Worm (Caenorhabditis elegans) whole organism, L2 larva: Measurements from ENCODE around the gene T07F12.1.

Source experiments
- C34F6.9 ChIP-seq: fragments of 150-350 bp; optimal IDR thresholded peaks from 2 replicates; lab custom pipeline; 2014; ENCODE audit warnings: missing biosample characterization, missing genetic modification characterization
- Y55F3AM.14 ChIP-seq: fragments of 200-800 bp; sonication (Bioruptor generic); optimal IDR thresholded peaks from 2 replicates; lab custom pipeline; 2018; ENCODE audit warnings: mild to moderate bottlenecking, missing genetic modification characterization, missing compliant biosample characterization
- ceh-16 ChIP-seq: fragments of 150-350 bp; optimal IDR thresholded peaks from 2 replicates; lab custom pipeline; 2014; ENCODE audit warnings: missing biosample characterization, missing genetic modification characterization
- lin-39 ChIP-seq: fragments of 150-350 bp; optimal IDR thresholded peaks from 2 replicates; lab custom pipeline; 2014; ENCODE audit warnings: missing biosample characterization, missing genetic modification reagents, missing genetic modification characterization
- lsy-2 ChIP-seq, 2 experiments: fragments of 150-350 bp in 1 of 2; sonication (generic microtip) in 1 of 2; optimal IDR thresholded peaks; 2 replicates each; lab custom pipeline; 2014 to 2017; ENCODE audit warnings: missing biosample characterization in 2 of 2, missing genetic modification characterization in 2 of 2
- snpc-4 ChIP-seq: fragments of 150-350 bp; optimal IDR thresholded peaks from 2 replicates; lab custom pipeline; 2014; ENCODE audit warnings: missing biosample characterization, missing genetic modification characterization

- TF ChIP-seq C34F6.9 (no peak), ceh-16 (tag; lab: Kevin White, UChicago) (no peak), lsy-2 (tag; optimal IDR thresholded peaks at IDR 0.05; lab: Kevin White, UChicago) (no peak), snpc-4 (tag; lab: Kevin White, UChicago) (no peak), lin-39 (tag; lab: Kevin White, UChicago) (no peak), Y55F3AM.14 (no peak)
Observed at ce11 chrX:4915879-4916278, 22.0 kb downstream of the T07F12.1 start, which contains the start of gene ifa-4.
